Fruit fly (Drosophila melanogaster) whole organism, pupa: ENCODE results near the gene CG7530.

Experiments used
- CG10348 ChIP-seq: fragments of 200-800 bp; sonication (Bioruptor generic); IDR thresholded peaks from 2 replicates; pipeline ENCODE4 v1.3.6; 2022; ENCODE audit warnings: missing biosample characterization, missing genetic modification characterization
- CG12605 ChIP-seq: fragments of 200-800 bp; sonication (Bioruptor generic); IDR thresholded peaks from 2 replicates; pipeline ENCODE4 v1.3.6; 2022; ENCODE audit warnings: missing biosample characterization, missing genetic modification characterization
- CG13204 ChIP-seq: fragments of 200-800 bp; sonication (Bioruptor generic); optimal IDR thresholded peaks from 2 replicates; lab custom pipeline; 2018; ENCODE audit warnings: missing biosample characterization, mild to moderate bottlenecking, missing genetic modification characterization, moderate library complexity
- CG14655 ChIP-seq: fragments of 200-800 bp; sonication (Bioruptor generic); optimal IDR thresholded peaks from 3 replicates; lab custom pipeline; 2017; ENCODE audit warnings: mild to moderate bottlenecking, missing biosample characterization, missing genetic modification reagents, missing genetic modification characterization
- CG15710 ChIP-seq: fragments of 200-800 bp; sonication (Bioruptor generic); optimal IDR thresholded peaks from 2 replicates; lab custom pipeline; 2018; ENCODE audit warnings: missing biosample characterization, mild to moderate bottlenecking, missing genetic modification characterization, moderate library complexity
- CG17806 ChIP-seq: fragments of 200-800 bp; sonication (Bioruptor generic); optimal IDR thresholded peaks from 2 replicates; lab custom pipeline; 2018; ENCODE audit warnings: missing biosample characterization, mild to moderate bottlenecking, missing genetic modification characterization, moderate library complexity
- CG32121 ChIP-seq: fragments of 200-800 bp; sonication (Bioruptor generic); IDR thresholded peaks from 2 replicates; pipeline ENCODE4 v1.3.6; 2022; ENCODE audit warnings: missing biosample characterization, missing genetic modification characterization
- CG34367 ChIP-seq: fragments of 200-800 bp; sonication (Bioruptor generic); optimal IDR thresholded peaks from 2 replicates; lab custom pipeline; 2018; ENCODE audit warnings: missing biosample characterization, mild to moderate bottlenecking, missing genetic modification characterization
- CG4496 ChIP-seq: fragments of 200-800 bp; sonication (Bioruptor generic); IDR thresholded peaks from 3 replicates; pipeline ENCODE4 v1.3.6; 2022; ENCODE audit warnings: missing biosample characterization, missing genetic modification characterization
- CG8159 ChIP-seq: fragments of 200-800 bp; sonication (Bioruptor generic); optimal IDR thresholded peaks from 3 replicates; lab custom pipeline; 2018; ENCODE audit warnings: missing biosample characterization, mild to moderate bottlenecking, missing genetic modification characterization, moderate library complexity
- CG8301 ChIP-seq: fragments of 200-800 bp; sonication (Bioruptor generic); optimal IDR thresholded peaks from 2 replicates; lab custom pipeline; 2018; ENCODE audit warnings: missing biosample characterization, mild to moderate bottlenecking, missing genetic modification characterization
- CG9948 ChIP-seq: fragments of 200-800 bp; sonication (Bioruptor generic); optimal IDR thresholded peaks from 2 replicates; lab custom pipeline; 2018; ENCODE audit warnings: missing biosample characterization, mild to moderate bottlenecking, missing genetic modification characterization, moderate library complexity
- D1 ChIP-seq: fragments of 200-800 bp; sonication (Bioruptor generic); optimal IDR thresholded peaks from 2 replicates; lab custom pipeline; 2018; ENCODE audit warnings: missing biosample characterization, mild to moderate bottlenecking, missing genetic modification characterization, moderate library complexity
- EcR ChIP-seq: fragments of 200-800 bp; sonication (Bioruptor generic); optimal IDR thresholded peaks from 3 replicates; lab custom pipeline; 2019; ENCODE audit warnings: missing biosample characterization, missing genetic modification characterization, mild to moderate bottlenecking, moderate library complexity, missing genetic modification reagents
- Ets98B ChIP-seq: fragments of 200-800 bp; sonication (Bioruptor generic); IDR thresholded peaks from 2 replicates; pipeline ENCODE4 v1.3.6; 2022; ENCODE audit warnings: missing biosample characterization, missing genetic modification characterization
- Pif1A ChIP-seq: fragments of 200-800 bp; sonication (Bioruptor generic); optimal IDR thresholded peaks from 3 replicates; lab custom pipeline; 2016; ENCODE audit warnings: missing biosample characterization, missing genetic modification characterization
- Pif1B ChIP-seq: fragments of 200-800 bp; sonication (Bioruptor generic); optimal IDR thresholded peaks from 3 replicates; lab custom pipeline; 2016; ENCODE audit warnings: missing biosample characterization, missing genetic modification characterization
- Snoo ChIP-seq: fragments of 200-800 bp; sonication (Bioruptor generic); optimal IDR thresholded peaks from 3 replicates; lab custom pipeline; 2017; ENCODE audit warnings: missing biosample characterization, mild to moderate bottlenecking, missing genetic modification characterization, inconsistent platforms
- fd96Ca ChIP-seq: fragments of 200-800 bp; sonication (Bioruptor generic); IDR thresholded peaks from 3 replicates; pipeline ENCODE4 v1.3.6; 2022; ENCODE audit warnings: missing biosample characterization, missing genetic modification characterization
- gl ChIP-seq: fragments of 200-800 bp; sonication (Bioruptor generic); optimal IDR thresholded peaks from 2 replicates; lab custom pipeline; 2018; ENCODE audit warnings: missing biosample characterization, mild to moderate bottlenecking, missing genetic modification characterization
- rn ChIP-seq: fragments of 200-800 bp; sonication (Bioruptor generic); IDR thresholded peaks from 2 replicates; pipeline ENCODE4 v1.3.6; 2022; ENCODE audit warnings: missing biosample characterization, missing genetic modification characterization

The CG7530 gene

dm6 chr3R:14717712-14718097, 13.6 kb downstream of the CG7530 start:
- no peak for TF ChIP-seq Pif1A (GFP tag; lab: Kevin White, UChicago)
- TF ChIP-seq D1 (tag; lab: Kevin White, UChicago) = no peak
- no peak; the same call in 1 of the 2 replicates for TF ChIP-seq Ets98B (GFP tag; lab: Robert Waterston, UW)
- no peak for TF ChIP-seq CG12605 (GFP tag; lab: Robert Waterston, UW)
- no peak for TF ChIP-seq EcR
- no peak for TF ChIP-seq CG4496 (GFP tag; lab: Robert Waterston, UW)
- no peak for TF ChIP-seq rn (GFP tag; lab: Robert Waterston, UW)
- no peak for TF ChIP-seq CG14655 (GFP tag; lab: Kevin White, UChicago)
- no peak for TF ChIP-seq CG15710
- no peak for TF ChIP-seq gl (tag; lab: Kevin White, UChicago)
- no peak for TF ChIP-seq CG32121 (GFP tag; lab: Robert Waterston, UW)
- TF ChIP-seq CG13204 (GFP tag; lab: Kevin White, UChicago) = no peak
- TF ChIP-seq fd96Ca (GFP tag; lab: Robert Waterston, UW) = no peak
- no peak for TF ChIP-seq Snoo (tag; lab: Kevin White, UChicago)
- TF ChIP-seq CG17806 (tag; lab: Kevin White, UChicago) = no peak
- no peak for TF ChIP-seq CG9948

- no peak for TF ChIP-seq Snoo (tag; lab: Kevin White, UChicago)
- no peak for TF ChIP-seq D1 (tag; lab: Kevin White, UChicago)
- peak; percentile 50 for TF ChIP-seq EcR
- TF ChIP-seq fd96Ca (GFP tag; lab: Robert Waterston, UW) = 0 out of 3 replicates have a peak, but pooled peaks have one; percentile 21
- TF ChIP-seq CG10348 (GFP tag; lab: Robert Waterston, UW) = no peak
- TF ChIP-seq Ets98B (GFP tag; lab: Robert Waterston, UW) = no peak; the same call in 1 of the 2 replicates
- TF ChIP-seq CG15710 = peak; percentile 47
- no peak for TF ChIP-seq CG9948
- peak; percentile 31; the same call in 1 of the 2 replicates for TF ChIP-seq CG12605 (GFP tag; lab: Robert Waterston, UW)
- no peak for TF ChIP-seq CG14655 (GFP tag; lab: Kevin White, UChicago)
- TF ChIP-seq CG8301 (tag; lab: Kevin White, UChicago) = no peak
- TF ChIP-seq CG13204 (GFP tag; lab: Kevin White, UChicago) = peak; percentile 13
- no peak for TF ChIP-seq CG32121 (GFP tag; lab: Robert Waterston, UW)
- no peak for TF ChIP-seq gl (tag; lab: Kevin White, UChicago)
- no peak for TF ChIP-seq Pif1B (GFP tag; lab: Kevin White, UChicago)
- TF ChIP-seq CG17806 (tag; lab: Kevin White, UChicago) = no peak
- no peak for TF ChIP-seq CG8159 (tag; lab: Kevin White, UChicago)
- 0 out of 2 replicates have a peak, but pooled peaks have one; percentile 28 for TF ChIP-seq rn (GFP tag; lab: Robert Waterston, UW)
- TF ChIP-seq CG4496 (GFP tag; lab: Robert Waterston, UW) = peak; percentile 67; the same call in 2 of the 3 replicates
- TF ChIP-seq Pif1A (GFP tag; lab: Kevin White, UChicago) = peak; percentile 62
- TF ChIP-seq CG34367 (tag; lab: Kevin White, UChicago) = peak; percentile 42
Measured at dm6 chr3R:14717076-14717711, 14.1 kb downstream of the CG7530 start.

- peak; percentile 8 for TF ChIP-seq CG13204 (GFP tag; lab: Kevin White, UChicago)
- TF ChIP-seq CG17806 (tag; lab: Kevin White, UChicago) = peak; percentile 29
- no peak for TF ChIP-seq CG12605 (GFP tag; lab: Robert Waterston, UW)
- TF ChIP-seq CG10348 (GFP tag; lab: Robert Waterston, UW) = no peak
- TF ChIP-seq Pif1A (GFP tag; lab: Kevin White, UChicago) = peak; percentile 48
- TF ChIP-seq EcR = peak; percentile 28
- TF ChIP-seq Snoo (tag; lab: Kevin White, UChicago) = no peak
- TF ChIP-seq CG9948 = peak; percentile 58
- TF ChIP-seq rn (GFP tag; lab: Robert Waterston, UW) = no peak
- no peak for TF ChIP-seq CG32121 (GFP tag; lab: Robert Waterston, UW)
- no peak for TF ChIP-seq D1 (tag; lab: Kevin White, UChicago)
- peak; percentile 64 for TF ChIP-seq CG14655 (GFP tag; lab: Kevin White, UChicago)
- no peak for TF ChIP-seq Pif1B (GFP tag; lab: Kevin White, UChicago)
- TF ChIP-seq gl (tag; lab: Kevin White, UChicago) = no peak
- TF ChIP-seq CG34367 (tag; lab: Kevin White, UChicago) = peak; percentile 20
- peak; percentile 7 for TF ChIP-seq CG8301 (tag; lab: Kevin White, UChicago)
- peak; percentile 53 for TF ChIP-seq CG15710
- 0 out of 3 replicates have a peak, but pooled peaks have one; percentile 33 for TF ChIP-seq CG4496 (GFP tag; lab: Robert Waterston, UW)
- TF ChIP-seq CG8159 (tag; lab: Kevin White, UChicago) = peak; percentile 53
- TF ChIP-seq Ets98B (GFP tag; lab: Robert Waterston, UW) = no peak
- no peak for TF ChIP-seq fd96Ca (GFP tag; lab: Robert Waterston, UW)
Measured at dm6 chr3R:14716188-14717075, 14.9 kb downstream of the CG7530 start.

dm6 chr3R:14714904-14715588, 16.3 kb downstream of the CG7530 start:
- TF ChIP-seq CG15710 (peak; percentile 88), rn (GFP tag; lab: Robert Waterston, UW) (peak; percentile 96), Pif1B (GFP tag; lab: Kevin White, UChicago) (peak; percentile 92), Pif1A (GFP tag; lab: Kevin White, UChicago) (peak; percentile 94), CG8159 (tag; lab: Kevin White, UChicago) (peak; percentile 88), CG12605 (GFP tag; lab: Robert Waterston, UW) (peak; percentile 95), CG4496 (GFP tag; lab: Robert Waterston, UW) (peak; percentile 99), CG32121 (GFP tag; lab: Robert Waterston, UW) (peak; percentile 98), CG14655 (GFP tag; lab: Kevin White, UChicago) (peak; percentile 98), Snoo (tag; lab: Kevin White, UChicago) (peak; percentile 33), CG34367 (tag; lab: Kevin White, UChicago) (peak; percentile 93), gl (tag; lab: Kevin White, UChicago) (peak; percentile 78), EcR (peak; percentile 79), Ets98B (GFP tag; lab: Robert Waterston, UW) (peak; percentile 97), CG13204 (GFP tag; lab: Kevin White, UChicago) (peak; percentile 56), fd96Ca (GFP tag; lab: Robert Waterston, UW) (peak; percentile 96), CG8301 (tag; lab: Kevin White, UChicago) (peak; percentile 98), CG17806 (tag; lab: Kevin White, UChicago) (peak; percentile 94), CG10348 (GFP tag; lab: Robert Waterston, UW) (peak; percentile 83), D1 (tag; lab: Kevin White, UChicago) (peak; percentile 90), CG9948 (peak; percentile 97)
